Worm (Caenorhabditis elegans): Measurements from ENCODE around the gene srx-136.

Gene srx-136

ce11 chrV:13856376-13856775 lies 856 bp upstream of the srx-136 start, which contains the start of gene srx-134 (continued):
- TF ChIP-seq ztf-26 (tag; optimal IDR thresholded peaks at IDR 0.05) = no peak
- TF ChIP-seq lin-40 (tag; optimal IDR thresholded peaks at IDR 0.05) = no peak
- no peak for TF ChIP-seq ceh-58 (GFP tag; IDR thresholded peaks at IDR 0.05)
- no peak for TF ChIP-seq let-607 (tag; optimal IDR thresholded peaks at IDR 0.05)
- no peak for TF ChIP-seq attf-5 (GFP tag; optimal IDR thresholded peaks at IDR 0.05)

- TF ChIP-seq ama-1 (optimal IDR thresholded peaks at IDR 0.05) (no peak), ama-1 (GFP tag; optimal IDR thresholded peaks at IDR 0.05) (no peak), F10E7.11 (tag; optimal IDR thresholded peaks at IDR 0.05) (no peak), bed-1 (GFP tag; IDR thresholded peaks at IDR 0.05) (no peak), F52B5.7 (tag; optimal IDR thresholded peaks at IDR 0.05) (no peak), hmg-1.2 (GFP tag; IDR thresholded peaks at IDR 0.05) (no peak), C06A6.2 (GFP tag; conservative IDR thresholded peaks at IDR 0.05) (no peak), cebp-1 (GFP tag; IDR thresholded peaks at IDR 0.05) (no peak), cebp-1 (tag; optimal IDR thresholded peaks at IDR 0.05) (no peak), unc-130 (GFP tag; optimal IDR thresholded peaks at IDR 0.05) (no peak), Y79H2A.3 (GFP tag; conservative IDR thresholded peaks at IDR 0.05) (no peak), ceh-79 (tag; optimal IDR thresholded peaks at IDR 0.05) (no peak), D2030.7 (GFP tag; IDR thresholded peaks at IDR 0.05) (no peak), ceh-58 (GFP tag; IDR thresholded peaks at IDR 0.05) (no peak), lag-1 (GFP tag; IDR thresholded peaks at IDR 0.05) (no peak), ceh-100 (GFP tag; IDR thresholded peaks at IDR 0.05) (no peak), F33H1.4 (GFP tag; IDR thresholded peaks at IDR 0.05) (no peak), chd-7 (tag; optimal IDR thresholded peaks at IDR 0.05) (no peak), sptf-2 (GFP tag; optimal IDR thresholded peaks at IDR 0.05) (no peak), F23B12.7 (tag; optimal IDR thresholded peaks at IDR 0.05; ENCODE audit: insufficient read depth) (no peak), lin-35 (GFP tag; optimal IDR thresholded peaks at IDR 0.05) (no peak), mes-4 (tag; optimal IDR thresholded peaks at IDR 0.05) (no peak)
Observed at ce11 chrV:13858906-13859305, 1.7 kb downstream of the srx-136 start, which contains the start of gene srx-135. Gene srx-135, plus strand, starts transcription at chrV:13859206.

- TF ChIP-seq die-1 (tag; optimal IDR thresholded peaks at IDR 0.05) = no peak
- no peak for TF ChIP-seq nfyb-1 (GFP tag; IDR thresholded peaks at IDR 0.05)
- no peak for TF ChIP-seq repo-1 (tag; optimal IDR thresholded peaks at IDR 0.05)
- no peak for TF ChIP-seq Y56A3A.18 (GFP tag; IDR thresholded peaks at IDR 0.05)
- TF ChIP-seq rcor-1 (GFP tag; IDR thresholded peaks at IDR 0.05) = no peak
- TF ChIP-seq sdz-38 (tag; optimal IDR thresholded peaks at IDR 0.05) = no peak
- no peak for TF ChIP-seq nfya-2 (GFP tag; IDR thresholded peaks at IDR 0.05)
- TF ChIP-seq attf-3 (GFP tag; conservative IDR thresholded peaks at IDR 0.05) = no peak
- TF ChIP-seq ets-4 (GFP tag; optimal IDR thresholded peaks at IDR 0.05) = no peak
- no peak for TF ChIP-seq K11D2.4 (GFP tag; IDR thresholded peaks at IDR 0.05)
- TF ChIP-seq lin-54 (GFP tag; optimal IDR thresholded peaks at IDR 0.05) = no peak
- TF ChIP-seq F33H1.4 (GFP tag; IDR thresholded peaks at IDR 0.05) = no peak
- no peak for TF ChIP-seq chd-7 (tag; optimal IDR thresholded peaks at IDR 0.05)
Observed at ce11 chrV:13862505-13862904, 5.3 kb downstream of the srx-136 start, which contains the start of gene srx-137. Gene srx-137, plus strand, starts transcription at chrV:13862805.

ce11 chrV:13863700-13864099 lies 6.5 kb downstream of the srx-136 start:
- TF ChIP-seq mcd-1 (GFP tag; IDR thresholded peaks at IDR 0.05) (no peak), rcor-1 (GFP tag; IDR thresholded peaks at IDR 0.05) (no peak), lsl-1 (GFP tag; optimal IDR thresholded peaks at IDR 0.05) (no peak), F22D6.2 (tag; optimal IDR thresholded peaks at IDR 0.05) (no peak), egrh-3 (GFP tag; IDR thresholded peaks at IDR 0.05) (no peak), him-1 (tag; optimal IDR thresholded peaks at IDR 0.05) (no peak), Y67H2A.10 (GFP tag; conservative IDR thresholded peaks at IDR 0.05) (no peak), hrde-1 (tag; optimal IDR thresholded peaks at IDR 0.05; ENCODE audit: borderline replicate concordance) (no peak), snpc-4 (GFP tag; optimal IDR thresholded peaks at IDR 0.05) (no peak), snpc-4 (tag; optimal IDR thresholded peaks at IDR 0.05) (no peak), ccch-3 (GFP tag; optimal IDR thresholded peaks at IDR 0.05) (no peak), pha-4 (tag; optimal IDR thresholded peaks at IDR 0.05) (no peak), attf-3 (GFP tag; conservative IDR thresholded peaks at IDR 0.05) (no peak)
